Worm (Caenorhabditis elegans): ENCODE measurements around the gene lgc-21.

lgc-21 gene

ce11 chrX:14030524-14030923 is 37.3 kb downstream of the lgc-21 start (continued):
- no peak for TF ChIP-seq spr-3 (GFP tag; optimal IDR thresholded peaks at IDR 0.05)
- TF ChIP-seq pha-4 (GFP tag; IDR thresholded peaks at IDR 0.05): no peak
- peak; percentile 46 for TF ChIP-seq pha-4 (tag; optimal IDR thresholded peaks at IDR 0.05)
- no peak for TF ChIP-seq unc-130 (GFP tag; optimal IDR thresholded peaks at IDR 0.05)
- TF ChIP-seq nhr-25 (tag; optimal IDR thresholded peaks at IDR 0.05; ENCODE audit: borderline replicate concordance, insufficient read depth): no peak
- TF ChIP-seq zip-2 (tag; optimal IDR thresholded peaks at IDR 0.05): no peak
- no peak for TF ChIP-seq D1046.2 (GFP tag; IDR thresholded peaks at IDR 0.05)
- TF ChIP-seq unc-62 (GFP tag; optimal IDR thresholded peaks at IDR 0.05 in 1 of 2): peak in 1 of 2 experiments; percentile 20
- no peak for TF ChIP-seq unc-62 (tag; optimal IDR thresholded peaks at IDR 0.05)

- TF ChIP-seq ztf-11 (tag; optimal IDR thresholded peaks at IDR 0.05): no peak
- TF ChIP-seq rbr-2 (tag; optimal IDR thresholded peaks at IDR 0.05): no peak
- no peak for TF ChIP-seq R02D3.7 (tag; optimal IDR thresholded peaks at IDR 0.05)
- no peak for TF ChIP-seq tra-1 (GFP tag; IDR thresholded peaks at IDR 0.05)
These were observed 37.9 kb downstream of the lgc-21 start for ce11 chrX:14029872-14030271.

- TF ChIP-seq cey-2 (tag; optimal IDR thresholded peaks at IDR 0.05; ENCODE audit: borderline replicate concordance, insufficient read depth) (no peak), unc-62 (GFP tag; optimal IDR thresholded peaks at IDR 0.05 in 1 of 2) (peak in 1 of 2 experiments; percentile 97), unc-62 (tag; optimal IDR thresholded peaks at IDR 0.05) (no peak)
These were observed 38.4 kb downstream of the lgc-21 start for ce11 chrX:14029392-14029791.

- TF ChIP-seq nhr-77 (tag; optimal IDR thresholded peaks at IDR 0.05) (no peak), aha-1 (tag) (no peak), ZK546.5 (tag; optimal IDR thresholded peaks at IDR 0.05) (no peak), nhr-48 (tag; optimal IDR thresholded peaks at IDR 0.05) (no peak), hmg-1.1 (GFP tag; IDR thresholded peaks at IDR 0.05) (no peak), cey-2 (tag; optimal IDR thresholded peaks at IDR 0.05; ENCODE audit: borderline replicate concordance, insufficient read depth) (no peak), unc-130 (GFP tag; optimal IDR thresholded peaks at IDR 0.05) (no peak), ama-1 (optimal IDR thresholded peaks at IDR 0.05) (no peak), spr-1 (tag; optimal IDR thresholded peaks at IDR 0.05) (no peak), daf-8 (GFP tag; IDR thresholded peaks at IDR 0.05) (no peak), F26F4.8 (GFP tag; conservative IDR thresholded peaks at IDR 0.05) (no peak), daf-12 (tag; optimal IDR thresholded peaks at IDR 0.05) (no peak), zfp-3 (GFP tag; conservative IDR thresholded peaks at IDR 0.05) (no peak), dmd-8 (GFP tag; IDR thresholded peaks at IDR 0.05) (no peak), aly-2 (tag; optimal IDR thresholded peaks at IDR 0.05) (no peak), F44E2.7 (GFP tag; IDR thresholded peaks at IDR 0.05) (no peak), ceh-82 (tag; optimal IDR thresholded peaks at IDR 0.05) (no peak), mep-1 (tag; optimal IDR thresholded peaks at IDR 0.05) (no peak)
These were observed 39.3 kb downstream of the lgc-21 start for ce11 chrX:14028492-14028891.

ce11 chrX:14026893-14027292 is 40.9 kb downstream of the lgc-21 start:
- TF ChIP-seq ceh-44 (GFP tag; IDR thresholded peaks at IDR 0.05) (no peak), jun-1 (tag; optimal IDR thresholded peaks at IDR 0.05) (no peak), pqm-1 (tag; optimal IDR thresholded peaks at IDR 0.05) (no peak), sdz-12 (GFP tag; optimal IDR thresholded peaks at IDR 0.05) (no peak), ztf-11 (tag; optimal IDR thresholded peaks at IDR 0.05) (no peak), Y5F2A.4 (GFP tag; optimal IDR thresholded peaks at IDR 0.05) (no peak), hlh-11 (tag; optimal IDR thresholded peaks at IDR 0.05) (no peak), egl-27 (tag; optimal IDR thresholded peaks at IDR 0.05) (no peak), tra-1 (GFP tag; IDR thresholded peaks at IDR 0.05) (no peak), duxl-1 (tag; optimal IDR thresholded peaks at IDR 0.05; ENCODE audit: poor library complexity) (no peak), nhr-77 (tag; optimal IDR thresholded peaks at IDR 0.05) (no peak)
